Worm (Caenorhabditis elegans): ENCODE results near the gene dot-1.2.

Gene dot-1.2

DNA sequence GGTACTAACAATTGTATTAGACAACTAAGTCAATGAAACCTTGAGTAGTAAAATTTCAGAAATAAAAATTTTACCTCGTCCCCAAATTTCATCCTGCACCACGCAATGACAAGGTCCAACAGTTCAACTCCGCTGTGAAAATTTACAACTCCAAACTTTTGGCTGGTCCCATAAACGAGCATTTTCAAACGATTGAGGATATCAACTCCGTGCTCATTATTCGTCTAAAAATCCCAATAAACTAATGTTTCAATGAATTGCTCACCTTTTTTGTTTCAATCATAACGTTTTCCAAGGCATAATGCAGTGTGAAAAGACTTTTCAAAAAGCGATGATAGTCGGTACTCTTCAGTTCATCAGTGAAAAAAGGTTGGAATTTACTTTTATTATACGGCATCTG lies 37.5 kb upstream of the dot-1.2 start:
- no peak for TF ChIP-seq scrt-1 (GFP tag; IDR thresholded peaks at IDR 0.05)
- no peak for TF ChIP-seq hmbx-1 (tag; optimal IDR thresholded peaks at IDR 0.05)
- TF ChIP-seq B0310.2 (tag; optimal IDR thresholded peaks at IDR 0.05) = no peak
- TF ChIP-seq ceh-13 (GFP tag; optimal IDR thresholded peaks at IDR 0.05) = no peak
- TF ChIP-seq sea-1 (GFP tag; conservative IDR thresholded peaks at IDR 0.05) = no peak
- no peak for TF ChIP-seq pes-1 (GFP tag; IDR thresholded peaks at IDR 0.05)
- no peak for TF ChIP-seq ama-1 (optimal IDR thresholded peaks at IDR 0.05)
- no peak for TF ChIP-seq aly-1 (tag; optimal IDR thresholded peaks at IDR 0.05)
- no peak for TF ChIP-seq hnd-1 (tag; optimal IDR thresholded peaks at IDR 0.05)

ce11 chrX:11902661-11903060 lies 33.5 kb upstream of the dot-1.2 start, which contains the start of gene Y62H9A.10:
Gene Y62H9A.10 (minus strand): TSS chrX:11902761.
- TF ChIP-seq F13C5.2 (tag; optimal IDR thresholded peaks at IDR 0.05) (no peak), flt-1 (GFP tag; IDR thresholded peaks at IDR 0.05) (no peak), hmbx-1 (tag; optimal IDR thresholded peaks at IDR 0.05) (no peak), tbx-37 (GFP tag; conservative IDR thresholded peaks at IDR 0.05) (no peak), pes-1 (GFP tag; IDR thresholded peaks at IDR 0.05) (no peak)

DNA sequence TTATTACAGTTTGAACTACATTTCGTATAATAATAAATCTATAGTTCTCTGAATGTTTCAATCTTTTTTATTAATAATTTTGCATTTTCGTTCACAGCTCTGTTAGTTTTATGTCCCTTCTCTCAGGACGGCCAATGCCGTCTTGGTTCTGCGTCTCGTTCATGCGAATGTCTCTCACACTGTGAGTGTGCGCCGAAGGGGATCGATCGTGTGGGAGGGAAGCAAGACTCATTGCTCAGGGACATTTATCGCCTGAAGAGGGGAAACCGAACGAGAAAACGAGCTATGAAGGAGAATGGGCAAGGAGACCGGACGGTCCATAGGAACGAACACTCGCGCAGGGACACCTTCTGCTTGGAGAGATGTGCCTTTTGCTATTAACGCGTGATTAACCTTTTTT lies 29.9 kb upstream of the dot-1.2 start:
- TF ChIP-seq ceh-36 (tag; optimal IDR thresholded peaks at IDR 0.05) (no peak), tbx-37 (GFP tag; conservative IDR thresholded peaks at IDR 0.05) (no peak), hmg-4 (GFP tag; optimal IDR thresholded peaks at IDR 0.05) (no peak), pes-1 (GFP tag; IDR thresholded peaks at IDR 0.05) (no peak), B0310.2 (tag; optimal IDR thresholded peaks at IDR 0.05) (no peak), F13C5.2 (tag; optimal IDR thresholded peaks at IDR 0.05) (no peak), tbx-11 (GFP tag; IDR thresholded peaks at IDR 0.05) (no peak), scrt-1 (GFP tag; IDR thresholded peaks at IDR 0.05) (no peak), ceh-13 (GFP tag; optimal IDR thresholded peaks at IDR 0.05) (no peak), ets-7 (tag; optimal IDR thresholded peaks at IDR 0.05) (no peak), flt-1 (GFP tag; IDR thresholded peaks at IDR 0.05) (no peak), aly-1 (tag; optimal IDR thresholded peaks at IDR 0.05) (no peak), hnd-1 (tag; optimal IDR thresholded peaks at IDR 0.05) (no peak), ama-1 (optimal IDR thresholded peaks at IDR 0.05) (no peak), hmbx-1 (tag; optimal IDR thresholded peaks at IDR 0.05) (no peak), sea-1 (GFP tag; conservative IDR thresholded peaks at IDR 0.05) (no peak)

- TF ChIP-seq tbx-11 (GFP tag; IDR thresholded peaks at IDR 0.05) = no peak
- no peak for TF ChIP-seq hnd-1 (tag; optimal IDR thresholded peaks at IDR 0.05)
- no peak for TF ChIP-seq B0310.2 (tag; optimal IDR thresholded peaks at IDR 0.05)
- TF ChIP-seq sea-1 (GFP tag; conservative IDR thresholded peaks at IDR 0.05) = no peak
- TF ChIP-seq tra-4 (tag; optimal IDR thresholded peaks at IDR 0.05) = no peak
- TF ChIP-seq tbx-37 (GFP tag; conservative IDR thresholded peaks at IDR 0.05) = no peak
- TF ChIP-seq hmg-4 (GFP tag; optimal IDR thresholded peaks at IDR 0.05) = no peak
- no peak for TF ChIP-seq aly-1 (tag; optimal IDR thresholded peaks at IDR 0.05)
- TF ChIP-seq pes-1 (GFP tag; IDR thresholded peaks at IDR 0.05) = no peak
- TF ChIP-seq hmbx-1 (tag; optimal IDR thresholded peaks at IDR 0.05) = no peak
- TF ChIP-seq ama-1 (optimal IDR thresholded peaks at IDR 0.05) = no peak
- TF ChIP-seq scrt-1 (GFP tag; IDR thresholded peaks at IDR 0.05) = no peak
- TF ChIP-seq ceh-13 (GFP tag; optimal IDR thresholded peaks at IDR 0.05) = no peak
- TF ChIP-seq F13C5.2 (tag; optimal IDR thresholded peaks at IDR 0.05) = no peak
- TF ChIP-seq ets-7 (tag; optimal IDR thresholded peaks at IDR 0.05) = no peak
Measured at ce11 chrX:11898040-11898439, 28.9 kb upstream of the dot-1.2 start, which contains the start of gene Y62H9A.9. Gene Y62H9A.9 (minus strand): TSS chrX:11898140.

DNA sequence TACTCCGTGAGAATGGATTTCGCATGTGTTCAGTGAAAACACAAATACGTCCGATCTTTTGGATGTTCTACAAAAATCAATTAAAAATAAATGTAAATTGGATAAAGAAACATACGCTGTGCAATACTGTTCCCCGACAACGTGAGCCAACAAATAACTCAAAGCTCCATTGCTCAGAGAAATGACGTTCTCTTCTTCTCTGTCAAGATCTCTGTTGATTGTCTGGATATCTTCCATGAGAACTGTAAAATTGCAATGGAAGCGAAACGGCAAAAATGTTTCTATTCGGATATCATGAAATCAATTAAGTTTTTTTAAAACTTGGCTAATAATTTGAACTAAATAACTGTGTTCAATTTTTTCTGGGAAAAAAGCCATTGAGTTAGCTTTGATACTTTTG lies 27.5 kb upstream of the dot-1.2 start:
- TF ChIP-seq aly-1 (tag; optimal IDR thresholded peaks at IDR 0.05) = no peak
- no peak for TF ChIP-seq B0310.2 (tag; optimal IDR thresholded peaks at IDR 0.05)
- TF ChIP-seq sea-1 (GFP tag; conservative IDR thresholded peaks at IDR 0.05) = no peak

- TF ChIP-seq hmg-4 (GFP tag; optimal IDR thresholded peaks at IDR 0.05) (no peak), scrt-1 (GFP tag; IDR thresholded peaks at IDR 0.05) (no peak), F13C5.2 (tag; optimal IDR thresholded peaks at IDR 0.05) (no peak), sea-1 (GFP tag; conservative IDR thresholded peaks at IDR 0.05) (no peak)
Measured at ce11 chrX:11892328-11892727, 23.2 kb upstream of the dot-1.2 start, which contains the start of gene Y62H9A.8. Gene Y62H9A.8 (minus strand): TSS chrX:11892428.

ce11 chrX:11885577-11885976 lies 16.4 kb upstream of the dot-1.2 start, which contains the start of gene Y62H9A.7:
Gene Y62H9A.7 (minus strand): TSS chrX:11885677.
- TF ChIP-seq ets-7 (tag; optimal IDR thresholded peaks at IDR 0.05) = no peak
- TF ChIP-seq sea-1 (GFP tag; conservative IDR thresholded peaks at IDR 0.05) = no peak
- no peak for TF ChIP-seq aly-1 (tag; optimal IDR thresholded peaks at IDR 0.05)
- TF ChIP-seq pes-1 (GFP tag; IDR thresholded peaks at IDR 0.05) = no peak
- TF ChIP-seq ama-1 (optimal IDR thresholded peaks at IDR 0.05) = no peak
- no peak for TF ChIP-seq F13C5.2 (tag; optimal IDR thresholded peaks at IDR 0.05)
- TF ChIP-seq hmg-4 (GFP tag; optimal IDR thresholded peaks at IDR 0.05) = no peak
- no peak for TF ChIP-seq ceh-13 (GFP tag; optimal IDR thresholded peaks at IDR 0.05)
- no peak for TF ChIP-seq tbx-11 (GFP tag; IDR thresholded peaks at IDR 0.05)
- no peak for TF ChIP-seq ceh-36 (tag; optimal IDR thresholded peaks at IDR 0.05)
- TF ChIP-seq tra-4 (tag; optimal IDR thresholded peaks at IDR 0.05) = no peak
- TF ChIP-seq flt-1 (GFP tag; IDR thresholded peaks at IDR 0.05) = no peak
- no peak for TF ChIP-seq tbx-37 (GFP tag; conservative IDR thresholded peaks at IDR 0.05)

DNA sequence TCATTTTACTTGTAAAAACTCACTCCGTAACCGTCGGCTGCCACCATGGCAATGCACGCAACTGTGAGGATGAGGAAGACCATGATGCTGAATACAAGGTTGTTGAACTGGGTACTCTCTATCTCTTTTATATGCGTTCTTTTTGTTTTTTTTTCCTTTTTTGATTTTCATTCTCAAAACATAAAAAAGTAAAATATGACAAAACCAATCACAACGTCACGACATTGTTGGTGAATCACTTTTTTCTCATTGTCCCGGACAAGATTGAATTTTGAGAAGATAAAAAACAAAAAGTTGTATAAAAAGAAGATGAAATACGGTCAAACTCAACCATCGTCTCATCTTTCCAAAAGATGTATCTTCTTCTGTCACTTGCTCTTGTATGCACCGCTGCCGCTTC lies 13.6 kb upstream of the dot-1.2 start, which contains the start of the genes Y62H9A.5 and ule-5:
TSS of gene Y62H9A.5 (minus strand) at position 101 of the 400 bp plus-strand sequence.
TSS of gene ule-5 (plus strand) at position 328 of the 400 bp plus-strand sequence.
- no peak for TF ChIP-seq B0310.2 (tag; optimal IDR thresholded peaks at IDR 0.05)
- no peak for TF ChIP-seq F13C5.2 (tag; optimal IDR thresholded peaks at IDR 0.05)
- TF ChIP-seq hmbx-1 (tag; optimal IDR thresholded peaks at IDR 0.05) = no peak
- no peak for TF ChIP-seq tra-4 (tag; optimal IDR thresholded peaks at IDR 0.05)
- TF ChIP-seq aly-1 (tag; optimal IDR thresholded peaks at IDR 0.05) = no peak
- TF ChIP-seq hmg-4 (GFP tag; optimal IDR thresholded peaks at IDR 0.05) = no peak
- TF ChIP-seq hnd-1 (tag; optimal IDR thresholded peaks at IDR 0.05) = no peak
- no peak for TF ChIP-seq pes-1 (GFP tag; IDR thresholded peaks at IDR 0.05)
- TF ChIP-seq scrt-1 (GFP tag; IDR thresholded peaks at IDR 0.05) = no peak
- no peak for TF ChIP-seq ama-1 (optimal IDR thresholded peaks at IDR 0.05)
- no peak for TF ChIP-seq ets-7 (tag; optimal IDR thresholded peaks at IDR 0.05)
- TF ChIP-seq sea-1 (GFP tag; conservative IDR thresholded peaks at IDR 0.05) = no peak
- TF ChIP-seq tbx-37 (GFP tag; conservative IDR thresholded peaks at IDR 0.05) = no peak
- TF ChIP-seq flt-1 (GFP tag; IDR thresholded peaks at IDR 0.05) = no peak
- TF ChIP-seq tbx-11 (GFP tag; IDR thresholded peaks at IDR 0.05) = no peak
- no peak for TF ChIP-seq ceh-13 (GFP tag; optimal IDR thresholded peaks at IDR 0.05)
- TF ChIP-seq ceh-36 (tag; optimal IDR thresholded peaks at IDR 0.05) = no peak

Data from whole organism, early embryonic.